Fruit fly (Drosophila melanogaster): ENCODE measurements around the gene Ir62a.

DNA sequence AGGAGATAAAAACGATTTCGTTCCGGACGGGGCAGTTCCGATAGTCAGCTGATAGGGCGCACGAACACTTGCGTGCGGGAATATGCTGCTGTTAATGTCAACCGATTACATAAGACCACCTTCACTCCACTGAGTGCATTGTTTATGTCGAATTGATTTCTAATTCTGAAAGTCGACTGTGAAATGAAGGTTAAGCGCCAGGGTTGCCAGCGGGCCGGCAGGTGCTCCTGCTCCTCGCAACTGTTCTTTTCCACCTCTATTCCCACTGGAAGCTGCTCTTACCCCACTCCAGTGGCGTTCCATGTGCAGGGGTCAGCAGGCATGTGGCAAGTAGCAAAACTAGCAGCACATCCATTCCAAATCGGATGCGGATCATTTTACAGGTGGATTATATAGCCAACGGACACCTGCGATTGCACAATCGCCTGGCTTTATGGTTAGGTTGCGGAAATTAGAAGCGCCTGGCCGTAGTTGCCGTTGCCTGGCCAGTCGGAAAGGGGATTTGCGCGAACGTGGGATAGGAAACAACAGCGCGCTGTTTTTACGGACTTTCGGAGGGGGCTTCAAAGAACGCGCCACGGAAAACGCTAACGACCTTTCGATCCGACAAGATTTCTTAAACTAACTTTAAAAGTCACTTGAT, 14.3 kb downstream of the Ir62a start, which contains the start of gene cue:
- TF ChIP-seq CG16813 (GFP tag; IDR thresholded peaks at IDR 0.05; ENCODE audit: partially characterized antibody), result no peak
- no peak for TF ChIP-seq CG11696 (GFP tag; IDR thresholded peaks at IDR 0.05)
- no peak for TF ChIP-seq Fer1 (GFP tag; optimal IDR thresholded peaks at IDR 0.05)
- TF ChIP-seq CG9797 (GFP tag; optimal IDR thresholded peaks at IDR 0.05), result no peak
- no peak for TF ChIP-seq CG43689 (GFP tag; IDR thresholded peaks at IDR 0.05)
- no peak for TF ChIP-seq Six4 (GFP tag; optimal IDR thresholded peaks at IDR 0.05)
- no peak for TF ChIP-seq maf-S (GFP tag; optimal IDR thresholded peaks at IDR 0.05)
- TF ChIP-seq CG7271 (tag; optimal IDR thresholded peaks at IDR 0.05), result no peak
- TF ChIP-seq sens (GFP tag), result no peak
- no peak for TF ChIP-seq CG5180 (GFP tag; optimal IDR thresholded peaks at IDR 0.05)
- no peak for TF ChIP-seq CG16863 (GFP tag; optimal IDR thresholded peaks at IDR 0.05)
- TF ChIP-seq Ssrp (tag; optimal IDR thresholded peaks at IDR 0.05), result no peak
- TF ChIP-seq dati (GFP tag; IDR thresholded peaks at IDR 0.05), result no peak
